Fruit fly (Drosophila melanogaster): ENCODE data around the gene kud.

- TF ChIP-seq CTCF (optimal IDR thresholded peaks at IDR 0.05): no peak
- TF ChIP-seq CG8478 (optimal IDR thresholded peaks at IDR 0.05): no peak
These were observed 30.8 kb downstream of the kud start for dm6 chr3L:16813984-16814383.

Data from S2 (cell line).